Fruit fly (Drosophila melanogaster): ENCODE measurements around the gene AgmNAT.

- no peak for TF ChIP-seq Max (GFP tag; optimal IDR thresholded peaks at IDR 0.05)
- no peak for TF ChIP-seq hbn (GFP tag; IDR thresholded peaks at IDR 0.05; ENCODE audit: partially characterized antibody)
- TF ChIP-seq CG15514 (GFP tag; optimal IDR thresholded peaks at IDR 0.05) = no peak
- TF ChIP-seq CG3163 (GFP tag; optimal IDR thresholded peaks at IDR 0.05) = no peak
- TF ChIP-seq lbe (GFP tag; optimal IDR thresholded peaks at IDR 0.05) = no peak
These were observed 15.0 kb downstream of the AgmNAT start for dm6 chrX:5800634-5801033.
